Worm (Caenorhabditis elegans): ENCODE results near the gene famh-136.

DNA sequence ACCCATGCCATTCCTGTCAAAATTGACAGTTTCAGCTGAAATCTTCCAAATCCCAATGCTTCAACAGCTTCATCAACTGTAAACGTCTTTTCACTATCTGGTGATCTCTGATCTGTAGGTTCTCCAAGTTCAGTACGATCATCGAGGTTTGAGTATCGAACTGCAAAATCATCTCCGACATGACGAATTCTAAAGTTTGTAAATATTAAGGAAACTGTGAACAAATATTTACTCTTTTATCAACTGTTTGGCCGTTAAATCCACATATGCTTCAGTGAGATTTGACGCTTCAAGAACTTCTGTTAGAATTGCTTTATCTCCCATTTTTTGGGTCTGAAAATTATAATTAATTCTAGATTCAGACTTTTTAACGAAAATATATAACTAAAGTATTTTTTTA is 2.4 kb upstream of the famh-136 start, which contains the start of gene svop-1:
- TF ChIP-seq B0035.1 (tag; optimal IDR thresholded peaks at IDR 0.05), result no peak
- TF ChIP-seq dpl-1 (GFP tag; optimal IDR thresholded peaks at IDR 0.05), result no peak
- TF ChIP-seq F39B2.1 (GFP tag; IDR thresholded peaks at IDR 0.05), result no peak
- TF ChIP-seq mcd-1 (GFP tag; IDR thresholded peaks at IDR 0.05), result no peak
- no peak for TF ChIP-seq pha-4 (tag; optimal IDR thresholded peaks at IDR 0.05)
- TF ChIP-seq unc-62 (GFP tag; optimal IDR thresholded peaks at IDR 0.05), result no peak
- no peak for TF ChIP-seq snpc-4 (GFP tag; optimal IDR thresholded peaks at IDR 0.05)
- TF ChIP-seq snpc-4 (tag; optimal IDR thresholded peaks at IDR 0.05), result no peak
- TF ChIP-seq xnd-1 (tag; optimal IDR thresholded peaks at IDR 0.05), result no peak
- TF ChIP-seq ama-1 (optimal IDR thresholded peaks at IDR 0.05), result no peak
- no peak for TF ChIP-seq ama-1 (GFP tag; optimal IDR thresholded peaks at IDR 0.05)
- TF ChIP-seq lin-35 (GFP tag; optimal IDR thresholded peaks at IDR 0.05), result no peak
- no peak for TF ChIP-seq madf-8 (GFP tag; conservative IDR thresholded peaks at IDR 0.05)
- TF ChIP-seq let-526 (GFP tag; IDR thresholded peaks at IDR 0.05), result no peak
- no peak for TF ChIP-seq rec-8 (tag; optimal IDR thresholded peaks at IDR 0.05)

All from whole organism, young adult.